Worm (Caenorhabditis elegans): Measurements from ENCODE around the gene col-117.

col-117 gene

ce11 chrIV:8824145-8824833 lies at the start of gene col-117, which contains the start of gene col-3:
Gene col-117, minus strand, starts transcription at chrIV:8824195.
Gene col-3, plus strand, starts transcription at chrIV:8824783.
- TF ChIP-seq die-1 (tag; optimal IDR thresholded peaks at IDR 0.05) (no peak), rpc-1 (optimal IDR thresholded peaks at IDR 0.05) (no peak), rpc-1 (tag; optimal IDR thresholded peaks at IDR 0.05) (no peak), madf-6 (GFP tag; IDR thresholded peaks at IDR 0.05) (no peak), F33H1.4 (GFP tag; IDR thresholded peaks at IDR 0.05) (no peak), xnd-1 (tag; optimal IDR thresholded peaks at IDR 0.05) (no peak), hsf-1 (GFP tag; IDR thresholded peaks at IDR 0.05) (no peak), mel-28 (tag; optimal IDR thresholded peaks at IDR 0.05; ENCODE audit: borderline replicate concordance) (no peak), him-1 (tag; optimal IDR thresholded peaks at IDR 0.05) (no peak), lir-1 (GFP tag; conservative IDR thresholded peaks at IDR 0.05) (no peak), gei-17 (GFP tag; optimal IDR thresholded peaks at IDR 0.05) (no peak), ceh-79 (tag; optimal IDR thresholded peaks at IDR 0.05) (no peak), B0035.1 (tag; optimal IDR thresholded peaks at IDR 0.05) (no peak), rec-8 (tag; optimal IDR thresholded peaks at IDR 0.05) (no peak), mxl-1 (tag; optimal IDR thresholded peaks at IDR 0.05) (no peak), pbrm-1 (GFP tag; IDR thresholded peaks at IDR 0.05) (no peak), K12H6.12 (tag; optimal IDR thresholded peaks at IDR 0.05) (no peak), dpff-1 (tag; optimal IDR thresholded peaks at IDR 0.05) (no peak), ztf-6 (GFP tag; IDR thresholded peaks at IDR 0.05) (no peak), mcd-1 (GFP tag; IDR thresholded peaks at IDR 0.05) (no peak)

DNA sequence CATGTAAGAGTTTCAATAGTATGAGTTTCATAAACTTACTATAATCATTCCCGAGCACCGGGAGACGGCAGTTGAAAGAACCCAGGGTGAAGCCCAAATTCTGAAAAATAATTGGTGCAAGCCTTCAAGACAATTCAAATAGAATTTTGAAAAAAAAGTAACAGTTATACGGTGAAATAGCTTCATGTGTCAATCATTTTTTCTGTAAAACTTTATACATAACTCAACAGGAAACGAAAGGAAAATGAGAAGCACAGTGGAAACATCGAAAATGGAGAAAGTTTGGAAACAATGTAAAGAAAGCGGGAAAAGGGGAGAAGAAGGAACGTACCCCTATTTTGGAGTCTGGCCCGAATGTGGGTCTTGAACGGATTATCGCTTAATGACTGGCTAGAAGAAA lies 49.0 kb upstream of the col-117 start, which contains the start of gene C09G9.3:
C09G9.3 (minus strand) TSS at position 101 of the 400 bp plus-strand sequence.
- TF ChIP-seq madf-10 (tag; optimal IDR thresholded peaks at IDR 0.05) (no peak), ets-4 (GFP tag; optimal IDR thresholded peaks at IDR 0.05) (no peak), attf-3 (GFP tag; conservative IDR thresholded peaks at IDR 0.05) (no peak)

- TF ChIP-seq mel-28 (tag; optimal IDR thresholded peaks at IDR 0.05; ENCODE audit: borderline replicate concordance) (no peak), madf-6 (GFP tag; IDR thresholded peaks at IDR 0.05) (no peak), F37B4.10 (GFP tag; IDR thresholded peaks at IDR 0.05) (no peak), lsl-1 (GFP tag; optimal IDR thresholded peaks at IDR 0.05) (no peak), nhr-90 (tag; optimal IDR thresholded peaks at IDR 0.05) (no peak), efl-1 (GFP tag; optimal IDR thresholded peaks at IDR 0.05) (peak; percentile 85), Y56A3A.18 (GFP tag; IDR thresholded peaks at IDR 0.05) (no peak), dpl-1 (GFP tag; optimal IDR thresholded peaks at IDR 0.05) (peak; percentile 71), lin-35 (GFP tag; optimal IDR thresholded peaks at IDR 0.05) (peak in 1 of 3 experiments; percentile 86), hsf-1 (GFP tag; IDR thresholded peaks at IDR 0.05) (no peak), hrde-1 (tag; optimal IDR thresholded peaks at IDR 0.05; ENCODE audit: borderline replicate concordance) (no peak), snpc-1.3 (tag; optimal IDR thresholded peaks at IDR 0.05; ENCODE audit: insufficient read depth) (no peak), attf-3 (GFP tag; conservative IDR thresholded peaks at IDR 0.05) (peak; percentile 94)
Observed at ce11 chrIV:8869624-8870023, 45.6 kb upstream of the col-117 start, which contains the start of gene npp-23. Gene npp-23, minus strand, starts transcription at chrIV:8869679.

- TF ChIP-seq rec-8 (tag; optimal IDR thresholded peaks at IDR 0.05) (no peak), nhr-80 (tag; optimal IDR thresholded peaks at IDR 0.05) (peak; percentile 18)
Observed at ce11 chrIV:8867562-8867961, 43.6 kb upstream of the col-117 start.
